Worm (Caenorhabditis elegans) whole organism, L3 larva: Measurements from ENCODE around the gene sulp-5.

ENCODE experiments used
- aly-2 ChIP-seq: fragments of 150-350 bp; optimal IDR thresholded peaks from 2 replicates; lab custom pipeline; 2014; ENCODE audit warnings: missing biosample characterization, missing genetic modification characterization
- elt-2 ChIP-seq: sonication (generic microtip); optimal IDR thresholded peaks from 2 replicates; lab custom pipeline; 2016; ENCODE audit warnings: missing genetic modification reagents, mild to moderate bottlenecking, missing genetic modification characterization, missing compliant biosample characterization
- elt-3 ChIP-seq, 3 experiments: fragments of 150-350 bp in 1 of 3; sonication (generic microtip) in 2 of 3; optimal IDR thresholded peaks; 2 replicates in 2 of 3; 4 replicates in 1 of 3; lab custom pipeline; 2014 to 2017; ENCODE audit warnings: missing biosample characterization in 3 of 3, missing genetic modification characterization in 3 of 3
- nhr-28 ChIP-seq: fragments of 150-350 bp; optimal IDR thresholded peaks from 2 replicates; lab custom pipeline; 2014; ENCODE audit warnings: missing biosample characterization, missing genetic modification characterization

ce11 chrV:11846969-11847368 lies 32.9 kb upstream of the sulp-5 start:
- TF ChIP-seq elt-3 (tag; optimal IDR thresholded peaks at IDR 0.05; lab: Kevin White, UChicago) = no peak
- no peak for TF ChIP-seq aly-2
- TF ChIP-seq nhr-28 (tag; lab: Kevin White, UChicago) = no peak
- no peak for TF ChIP-seq elt-2 (tag; lab: Kevin White, UChicago)
